Worm (Caenorhabditis elegans): ENCODE measurements around the gene Y60C6A.3.

The Y60C6A.3 gene

DNA sequence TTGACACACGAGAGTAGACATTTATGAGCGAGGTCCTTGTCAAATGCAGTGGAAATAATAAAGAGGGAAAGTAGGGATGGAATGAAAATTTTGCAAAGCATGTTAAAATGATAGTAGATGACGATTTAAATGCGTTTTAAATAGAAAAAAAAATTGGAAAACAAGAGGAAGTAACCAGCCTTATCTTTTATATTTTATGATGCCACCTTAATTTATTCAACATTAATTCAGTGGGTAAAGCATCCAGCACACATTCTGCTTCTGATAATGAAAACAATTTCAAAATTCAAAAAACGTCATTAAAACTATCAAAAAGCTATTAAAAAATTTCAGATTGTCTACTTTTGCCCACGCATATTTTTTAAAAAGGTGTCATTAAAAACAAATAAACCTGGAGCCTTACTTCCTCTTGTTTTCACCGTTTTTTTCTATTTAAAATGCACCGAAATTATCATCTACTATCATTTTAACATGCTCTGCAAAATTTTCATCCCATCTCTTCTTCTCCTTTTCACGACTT is at the start of gene Y60C6A.3, which contains the start of gene Y60C6A.2:
TSS of gene Y60C6A.3 (plus strand) at position 470 of the 520 bp plus-strand sequence.
TSS of gene Y60C6A.2 (minus strand) at position 101 of the 520 bp plus-strand sequence.
- TF ChIP-seq hmbx-1 (tag; optimal IDR thresholded peaks at IDR 0.05) (no peak), sea-1 (GFP tag; conservative IDR thresholded peaks at IDR 0.05) (no peak)

ce11 chrV:4737727-4738126 is 47.9 kb upstream of the Y60C6A.3 start, which contains the start of gene F39G3.2:
F39G3.2 (plus strand) TSS chrV:4737831.
- no peak for TF ChIP-seq aly-1 (tag; optimal IDR thresholded peaks at IDR 0.05)
- TF ChIP-seq tbx-37 (GFP tag; conservative IDR thresholded peaks at IDR 0.05): no peak
- no peak for TF ChIP-seq pes-1 (GFP tag; IDR thresholded peaks at IDR 0.05)
- no peak for TF ChIP-seq sea-1 (GFP tag; conservative IDR thresholded peaks at IDR 0.05)
- TF ChIP-seq ets-7 (tag; optimal IDR thresholded peaks at IDR 0.05): no peak
- no peak for TF ChIP-seq flt-1 (GFP tag; IDR thresholded peaks at IDR 0.05)
- TF ChIP-seq hmg-4 (GFP tag; optimal IDR thresholded peaks at IDR 0.05): no peak
- no peak for TF ChIP-seq ceh-36 (tag; optimal IDR thresholded peaks at IDR 0.05)
- TF ChIP-seq scrt-1 (GFP tag; IDR thresholded peaks at IDR 0.05): no peak
- TF ChIP-seq tra-4 (tag; optimal IDR thresholded peaks at IDR 0.05): no peak
- TF ChIP-seq ama-1 (optimal IDR thresholded peaks at IDR 0.05): no peak

ce11 chrV:4742190-4742589 is 43.4 kb upstream of the Y60C6A.3 start, which contains the start of gene ugt-61:
ugt-61 (plus strand) TSS chrV:4742422.
- TF ChIP-seq flt-1 (GFP tag; IDR thresholded peaks at IDR 0.05) (no peak), scrt-1 (GFP tag; IDR thresholded peaks at IDR 0.05) (no peak), B0310.2 (tag; optimal IDR thresholded peaks at IDR 0.05) (no peak), tbx-11 (GFP tag; IDR thresholded peaks at IDR 0.05) (no peak), pes-1 (GFP tag; IDR thresholded peaks at IDR 0.05) (no peak), sea-1 (GFP tag; conservative IDR thresholded peaks at IDR 0.05) (no peak), ets-7 (tag; optimal IDR thresholded peaks at IDR 0.05) (no peak), ceh-36 (tag; optimal IDR thresholded peaks at IDR 0.05) (no peak), tra-4 (tag; optimal IDR thresholded peaks at IDR 0.05) (no peak), F13C5.2 (tag; optimal IDR thresholded peaks at IDR 0.05) (no peak)

DNA sequence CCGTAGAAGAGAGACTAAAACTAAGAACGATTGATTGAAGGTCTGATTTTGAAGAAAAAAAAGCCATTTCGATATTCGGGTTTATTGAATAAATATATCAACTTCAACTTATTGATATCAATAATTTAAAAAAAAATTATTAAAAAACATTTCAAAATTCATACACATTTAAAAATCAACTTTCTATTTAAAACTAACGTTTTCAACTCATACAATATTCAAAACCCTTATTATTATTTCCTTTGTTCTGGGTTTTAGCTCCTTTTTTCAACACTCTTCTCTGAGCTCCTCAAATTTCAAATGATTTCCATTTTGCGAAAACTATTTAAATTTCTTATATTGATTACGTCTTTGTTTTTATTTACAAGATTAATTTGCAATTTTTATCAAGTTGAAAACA is 40.3 kb upstream of the Y60C6A.3 start, which contains the start of gene C18G1.7:
TSS of gene C18G1.7 (plus strand) at position 301 of the 400 bp plus-strand sequence.
- TF ChIP-seq scrt-1 (GFP tag; IDR thresholded peaks at IDR 0.05) (no peak), hmbx-1 (tag; optimal IDR thresholded peaks at IDR 0.05) (no peak), ets-7 (tag; optimal IDR thresholded peaks at IDR 0.05) (no peak), B0310.2 (tag; optimal IDR thresholded peaks at IDR 0.05) (no peak), tbx-37 (GFP tag; conservative IDR thresholded peaks at IDR 0.05) (no peak), tra-4 (tag; optimal IDR thresholded peaks at IDR 0.05) (no peak), F13C5.2 (tag; optimal IDR thresholded peaks at IDR 0.05) (no peak), hnd-1 (tag; optimal IDR thresholded peaks at IDR 0.05) (no peak), ama-1 (optimal IDR thresholded peaks at IDR 0.05) (no peak), ceh-36 (tag; optimal IDR thresholded peaks at IDR 0.05) (no peak), sea-1 (GFP tag; conservative IDR thresholded peaks at IDR 0.05) (no peak), tbx-11 (GFP tag; IDR thresholded peaks at IDR 0.05) (no peak), ceh-13 (GFP tag; optimal IDR thresholded peaks at IDR 0.05) (no peak), pes-1 (GFP tag; IDR thresholded peaks at IDR 0.05) (no peak), flt-1 (GFP tag; IDR thresholded peaks at IDR 0.05) (no peak)

DNA sequence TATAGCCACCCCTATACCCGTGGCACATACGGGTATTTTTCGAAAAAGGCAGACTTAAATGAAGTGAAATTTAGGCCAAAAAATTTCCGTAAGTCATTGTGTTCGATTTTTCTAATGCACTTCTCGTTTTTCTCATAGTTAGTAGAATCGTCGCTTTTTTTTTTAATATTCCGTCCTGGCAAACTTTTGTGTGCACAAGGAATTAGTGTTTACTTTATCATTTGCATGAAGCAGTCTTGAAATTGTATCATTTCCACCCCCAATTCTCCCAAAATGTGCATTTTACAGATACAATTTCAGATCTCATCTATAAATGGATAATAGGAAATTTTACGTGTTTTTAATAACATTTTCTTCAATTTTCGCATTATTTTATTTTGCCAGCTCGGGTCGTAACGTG is 35.3 kb upstream of the Y60C6A.3 start, which contains the start of gene C18G1.6:
TSS of gene C18G1.6 (plus strand) at position 301 of the 400 bp plus-strand sequence.
- TF ChIP-seq hmbx-1 (tag; optimal IDR thresholded peaks at IDR 0.05) (no peak), sea-1 (GFP tag; conservative IDR thresholded peaks at IDR 0.05) (no peak), B0310.2 (tag; optimal IDR thresholded peaks at IDR 0.05) (no peak), tbx-37 (GFP tag; conservative IDR thresholded peaks at IDR 0.05) (no peak), aly-1 (tag; optimal IDR thresholded peaks at IDR 0.05) (no peak), ama-1 (optimal IDR thresholded peaks at IDR 0.05) (no peak), flt-1 (GFP tag; IDR thresholded peaks at IDR 0.05) (no peak), tbx-11 (GFP tag; IDR thresholded peaks at IDR 0.05) (no peak), scrt-1 (GFP tag; IDR thresholded peaks at IDR 0.05) (no peak), F13C5.2 (tag; optimal IDR thresholded peaks at IDR 0.05) (no peak), ets-7 (tag; optimal IDR thresholded peaks at IDR 0.05) (no peak), hmg-4 (GFP tag; optimal IDR thresholded peaks at IDR 0.05) (no peak), tra-4 (tag; optimal IDR thresholded peaks at IDR 0.05) (no peak), hnd-1 (tag; optimal IDR thresholded peaks at IDR 0.05) (no peak), ceh-13 (GFP tag; optimal IDR thresholded peaks at IDR 0.05) (no peak), pes-1 (GFP tag; IDR thresholded peaks at IDR 0.05) (no peak)

DNA sequence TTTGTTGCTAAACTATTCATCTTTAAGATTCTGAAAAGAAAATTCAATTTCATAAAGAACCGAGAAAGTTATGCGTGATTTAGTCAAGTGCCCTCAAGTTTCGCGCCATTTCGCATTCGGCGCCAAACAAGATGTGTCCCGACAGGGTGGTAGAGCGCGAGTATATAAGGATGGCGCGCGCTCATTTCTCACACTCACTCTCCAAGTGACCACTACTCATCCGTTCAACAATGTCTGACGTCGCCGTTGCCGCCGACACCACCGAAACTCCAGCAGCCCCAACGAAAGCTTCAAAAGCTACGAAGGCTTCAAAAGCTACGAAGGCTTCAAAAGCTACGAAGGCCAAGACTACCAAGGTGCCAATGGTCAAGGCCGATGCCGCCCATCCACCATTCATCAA is 31.5 kb upstream of the Y60C6A.3 start, which contains the start of gene hil-4:
TSS of gene hil-4 (plus strand) at position 191 of the 400 bp plus-strand sequence.
- TF ChIP-seq tbx-37 (GFP tag; conservative IDR thresholded peaks at IDR 0.05): no peak
- no peak for TF ChIP-seq scrt-1 (GFP tag; IDR thresholded peaks at IDR 0.05)
- TF ChIP-seq aly-1 (tag; optimal IDR thresholded peaks at IDR 0.05): no peak
- no peak for TF ChIP-seq B0310.2 (tag; optimal IDR thresholded peaks at IDR 0.05)
- TF ChIP-seq tra-4 (tag; optimal IDR thresholded peaks at IDR 0.05): no peak
- no peak for TF ChIP-seq ceh-13 (GFP tag; optimal IDR thresholded peaks at IDR 0.05)

- TF ChIP-seq tbx-37 (GFP tag; conservative IDR thresholded peaks at IDR 0.05) (no peak), B0310.2 (tag; optimal IDR thresholded peaks at IDR 0.05) (no peak), aly-1 (tag; optimal IDR thresholded peaks at IDR 0.05) (no peak), pes-1 (GFP tag; IDR thresholded peaks at IDR 0.05) (no peak)
These were observed 30.9 kb upstream of the Y60C6A.3 start for ce11 chrV:4754684-4755211.

Measured in whole organism, early embryonic.